Worm (Caenorhabditis elegans) whole organism, late embryonic: ENCODE measurements around the gene T19D12.10.

Source experiments
- C08G9.2 ChIP-seq: sonication (generic microtip); optimal IDR thresholded peaks from 2 replicates; lab custom pipeline; 2016; ENCODE audit warnings: mild to moderate bottlenecking, missing genetic modification characterization, moderate library complexity, missing compliant biosample characterization
- C38D4.7 ChIP-seq: fragments of 200-800 bp; sonication (Bioruptor generic); optimal IDR thresholded peaks from 2 replicates; lab custom pipeline; 2018; ENCODE audit warnings: mild to moderate bottlenecking, missing genetic modification characterization, moderate library complexity, missing compliant biosample characterization
- F13H6.1 ChIP-seq: sonication (generic microtip); optimal IDR thresholded peaks from 2 replicates; lab custom pipeline; 2016; ENCODE audit warnings: missing genetic modification characterization, missing compliant biosample characterization
- K02D7.2 ChIP-seq: sonication (generic microtip); optimal IDR thresholded peaks from 2 replicates; lab custom pipeline; 2017; ENCODE audit warnings: mild to moderate bottlenecking, missing genetic modification characterization, missing compliant biosample characterization
- K09A11.1 ChIP-seq: sonication (generic microtip); optimal IDR thresholded peaks from 2 replicates; lab custom pipeline; 2017; ENCODE audit warnings: antibody characterized with exemption, mild to moderate bottlenecking, missing genetic modification characterization, missing compliant biosample characterization; ENCODE audit not compliant: insufficient read depth
- ahr-1 ChIP-seq: sonication (generic microtip); optimal IDR thresholded peaks from 2 replicates; lab custom pipeline; 2016; ENCODE audit warnings: missing genetic modification characterization, missing compliant biosample characterization
- ama-1 ChIP-seq: fragments of 150-350 bp; optimal IDR thresholded peaks from 2 replicates; lab custom pipeline; 2014
- ceh-14 ChIP-seq: sonication (generic microtip); optimal IDR thresholded peaks from 2 replicates; lab custom pipeline; 2016; ENCODE audit warnings: missing genotype, missing genetic modification characterization, missing compliant biosample characterization
- ceh-19 ChIP-seq: fragments of 200-800 bp; sonication (Bioruptor generic); optimal IDR thresholded peaks from 2 replicates; lab custom pipeline; 2018; ENCODE audit warnings: mild to moderate bottlenecking, missing genetic modification characterization, missing compliant biosample characterization
- ceh-34 ChIP-seq: sonication (generic microtip); optimal IDR thresholded peaks from 2 replicates; lab custom pipeline; 2016; ENCODE audit warnings: mild to moderate bottlenecking, missing genetic modification characterization, missing compliant biosample characterization
- ceh-6 ChIP-seq: fragments of 200-800 bp; sonication (Bioruptor generic); optimal IDR thresholded peaks from 2 replicates; lab custom pipeline; 2018; ENCODE audit warnings: mild to moderate bottlenecking, missing genetic modification characterization, missing compliant biosample characterization
- ceh-9 ChIP-seq: sonication (generic microtip); optimal IDR thresholded peaks from 2 replicates; lab custom pipeline; 2016; ENCODE audit warnings: mild to moderate bottlenecking, missing genetic modification characterization, inconsistent platforms, missing compliant biosample characterization
- che-1 ChIP-seq: sonication (generic microtip); optimal IDR thresholded peaks from 2 replicates; lab custom pipeline; 2016; ENCODE audit warnings: mild to moderate bottlenecking, missing genetic modification characterization, missing compliant biosample characterization
- elt-4 ChIP-seq: sonication (generic microtip); optimal IDR thresholded peaks from 2 replicates; lab custom pipeline; 2016; ENCODE audit warnings: missing genetic modification characterization, missing compliant biosample characterization
- ets-4 ChIP-seq: sonication (generic microtip); optimal IDR thresholded peaks from 2 replicates; lab custom pipeline; 2016; ENCODE audit warnings: missing genetic modification characterization, missing compliant biosample characterization
- fax-1 ChIP-seq: sonication (generic microtip); optimal IDR thresholded peaks from 2 replicates; lab custom pipeline; 2016; ENCODE audit warnings: missing genotype, missing genetic modification characterization, missing compliant biosample characterization
- fkh-6 ChIP-seq: sonication (generic microtip); optimal IDR thresholded peaks from 2 replicates; lab custom pipeline; 2016; ENCODE audit warnings: missing genetic modification characterization, missing compliant biosample characterization
- hlh-13 ChIP-seq: fragments of 200-800 bp; sonication (Bioruptor generic); optimal IDR thresholded peaks from 2 replicates; lab custom pipeline; 2018; ENCODE audit warnings: mild to moderate bottlenecking, missing genetic modification characterization, missing compliant biosample characterization
- hlh-15 ChIP-seq: sonication (generic microtip); optimal IDR thresholded peaks from 2 replicates; lab custom pipeline; 2016; ENCODE audit warnings: missing genetic modification characterization, missing compliant biosample characterization
- hlh-30 ChIP-seq: sonication (generic microtip); optimal IDR thresholded peaks from 2 replicates; lab custom pipeline; 2017; ENCODE audit warnings: antibody characterized with exemption, missing genetic modification characterization, missing compliant biosample characterization; ENCODE audit not compliant: insufficient read depth
- hlh-6 ChIP-seq: sonication (generic microtip); optimal IDR thresholded peaks from 2 replicates; lab custom pipeline; 2016; ENCODE audit warnings: missing genotype, missing genetic modification characterization, missing compliant biosample characterization
- hlh-8 ChIP-seq: sonication (generic microtip); optimal IDR thresholded peaks from 2 replicates; lab custom pipeline; 2016; ENCODE audit warnings: missing genotype, missing genetic modification characterization, missing compliant biosample characterization
- lin-11 ChIP-seq: fragments of 200-800 bp; sonication (Bioruptor generic); optimal IDR thresholded peaks from 2 replicates; lab custom pipeline; 2018; ENCODE audit warnings: mild to moderate bottlenecking, missing genetic modification characterization, missing compliant biosample characterization
- nfya-1 ChIP-seq: sonication (generic microtip); optimal IDR thresholded peaks from 2 replicates; lab custom pipeline; 2017; ENCODE audit warnings: missing genetic modification characterization, mild to moderate bottlenecking, missing compliant biosample characterization, antibody characterized with exemption, moderate library complexity
- nhr-11 ChIP-seq: fragments of 150-350 bp; optimal IDR thresholded peaks from 2 replicates; lab custom pipeline; 2014; ENCODE audit warnings: missing biosample characterization, missing genetic modification characterization
- odd-2 ChIP-seq: sonication (generic microtip); optimal IDR thresholded peaks from 2 replicates; lab custom pipeline; 2017; ENCODE audit warnings: antibody characterized with exemption, mild to moderate bottlenecking, missing genetic modification characterization, missing compliant biosample characterization
- pat-9 ChIP-seq: fragments of 200-800 bp; sonication (Bioruptor generic); optimal IDR thresholded peaks from 2 replicates; lab custom pipeline; 2018; ENCODE audit warnings: mild to moderate bottlenecking, missing genetic modification characterization, moderate library complexity, missing compliant biosample characterization
- pax-1 ChIP-seq: fragments of 150-350 bp; optimal IDR thresholded peaks from 2 replicates; lab custom pipeline; 2014; ENCODE audit warnings: missing biosample characterization, missing genetic modification characterization
- pha-2 ChIP-seq: sonication (generic microtip); optimal IDR thresholded peaks from 2 replicates; lab custom pipeline; 2017; ENCODE audit warnings: mild to moderate bottlenecking, missing genetic modification characterization, missing compliant biosample characterization
- pha-4 ChIP-seq: fragments of 150-350 bp; optimal IDR thresholded peaks from 2 replicates; lab custom pipeline; 2018; ENCODE audit warnings: missing biosample characterization, missing genetic modification reagents, missing genetic modification characterization
- ref-2 ChIP-seq: sonication (generic microtip); optimal IDR thresholded peaks from 2 replicates; lab custom pipeline; 2016; ENCODE audit warnings: missing genetic modification characterization, missing compliant biosample characterization
- rnt-1 ChIP-seq: sonication (generic microtip); optimal IDR thresholded peaks from 2 replicates; lab custom pipeline; 2016; ENCODE audit warnings: missing genetic modification characterization, missing compliant biosample characterization
- sox-4 ChIP-seq: sonication (generic microtip); optimal IDR thresholded peaks from 2 replicates; lab custom pipeline; 2017; ENCODE audit warnings: mild to moderate bottlenecking, missing genetic modification characterization, inconsistent platforms, missing compliant biosample characterization
- syd-9 ChIP-seq: sonication (generic microtip); optimal IDR thresholded peaks from 2 replicates; lab custom pipeline; 2016; ENCODE audit warnings: mild to moderate bottlenecking, missing genetic modification characterization, moderate library complexity, missing compliant biosample characterization
- tbx-7 ChIP-seq: sonication (generic microtip); optimal IDR thresholded peaks from 2 replicates; lab custom pipeline; 2016; ENCODE audit warnings: missing genotype, missing genetic modification characterization, missing compliant biosample characterization
- ttx-3 ChIP-seq: sonication (generic microtip); optimal IDR thresholded peaks from 2 replicates; lab custom pipeline; 2016; ENCODE audit warnings: missing genetic modification reagents, missing genetic modification characterization, missing compliant biosample characterization
- unc-86 ChIP-seq: sonication (generic microtip); optimal IDR thresholded peaks from 2 replicates; lab custom pipeline; 2016; ENCODE audit warnings: missing genetic modification characterization, missing compliant biosample characterization
- zip-5 ChIP-seq: sonication (generic microtip); optimal IDR thresholded peaks from 2 replicates; lab custom pipeline; 2016; ENCODE audit warnings: missing genetic modification characterization, missing compliant biosample characterization
- ztf-16 ChIP-seq: sonication (generic microtip); optimal IDR thresholded peaks from 2 replicates; lab custom pipeline; 2017; ENCODE audit warnings: missing genetic modification characterization, missing compliant biosample characterization

T19D12.10 gene

ce11 chrII:6636136-6636535, 22.5 kb downstream of the T19D12.10 start, which contains the start of gene T19D12.5:
T19D12.5 (minus strand) TSS chrII:6636236.
- no peak for TF ChIP-seq ahr-1 (tag; lab: Kevin White, UChicago)
- no peak for TF ChIP-seq lin-11 (tag; lab: Kevin White, UChicago)
- TF ChIP-seq hlh-6 (tag; lab: Kevin White, UChicago) = no peak
- no peak for TF ChIP-seq zip-5 (tag; lab: Kevin White, UChicago)
- TF ChIP-seq pax-1 (tag; lab: Kevin White, UChicago) = no peak
- TF ChIP-seq nhr-11 (tag; lab: Kevin White, UChicago) = no peak
- TF ChIP-seq sox-4 (tag; lab: Kevin White, UChicago) = no peak
- TF ChIP-seq K02D7.2 (tag; lab: Kevin White, UChicago) = no peak
- TF ChIP-seq unc-86 (tag; lab: Kevin White, UChicago) = no peak
- TF ChIP-seq C38D4.7 (GFP tag; lab: Kevin White, UChicago) = no peak
- TF ChIP-seq pat-9 (tag; lab: Kevin White, UChicago) = no peak
- TF ChIP-seq fax-1 (tag; lab: Kevin White, UChicago) = no peak
- TF ChIP-seq ref-2 (tag; lab: Kevin White, UChicago) = no peak
- TF ChIP-seq che-1 (tag; lab: Kevin White, UChicago) = no peak
- no peak for TF ChIP-seq hlh-30 (tag; lab: Kevin White, UChicago)
- no peak for TF ChIP-seq K09A11.1 (tag; lab: Kevin White, UChicago)
- no peak for TF ChIP-seq syd-9
- TF ChIP-seq ceh-19 = no peak
- no peak for TF ChIP-seq F13H6.1

DNA sequence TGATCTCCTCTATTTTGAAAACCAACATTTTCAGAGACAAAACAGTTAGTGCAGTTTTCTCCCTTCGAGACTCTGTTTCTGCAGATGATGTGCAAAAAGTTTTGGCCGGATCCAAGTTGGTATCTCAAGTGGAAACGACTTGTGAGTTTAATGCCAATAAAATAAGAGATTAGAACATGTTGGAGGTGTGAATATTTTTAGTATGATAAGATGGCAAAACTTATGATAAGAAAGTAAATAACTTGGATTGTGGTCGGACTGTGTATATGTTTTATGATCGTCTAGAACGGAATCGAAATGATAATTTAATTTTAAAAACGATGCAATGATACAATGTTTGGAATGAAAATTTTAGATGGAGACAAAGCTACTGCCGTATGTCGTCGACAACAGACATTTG, 26.7 kb downstream of the T19D12.10 start:
- TF ChIP-seq ceh-34 (no peak), hlh-8 (tag; lab: Kevin White, UChicago) (no peak), C08G9.2 (tag; lab: Kevin White, UChicago) (no peak), pha-2 (tag; lab: Kevin White, UChicago) (no peak), hlh-15 (tag; lab: Kevin White, UChicago) (no peak), ceh-6 (GFP tag; lab: Kevin White, UChicago) (no peak), hlh-13 (GFP tag; lab: Kevin White, UChicago) (no peak), ref-2 (tag; lab: Kevin White, UChicago) (no peak), pha-4 (tag; lab: Kevin White, UChicago) (no peak), syd-9 (no peak)

- TF ChIP-seq tbx-7 (tag; lab: Kevin White, UChicago) (no peak), pha-2 (tag; lab: Kevin White, UChicago) (no peak), ceh-6 (GFP tag; lab: Kevin White, UChicago) (no peak), fkh-6 (tag; lab: Kevin White, UChicago) (no peak), ceh-14 (tag; lab: Kevin White, UChicago) (no peak), ets-4 (tag; lab: Kevin White, UChicago) (no peak), syd-9 (no peak)
Measured at ce11 chrII:6630811-6631210, 27.9 kb downstream of the T19D12.10 start, which contains the start of gene T19D12.4. T19D12.4 (plus strand) TSS chrII:6631105.

DNA sequence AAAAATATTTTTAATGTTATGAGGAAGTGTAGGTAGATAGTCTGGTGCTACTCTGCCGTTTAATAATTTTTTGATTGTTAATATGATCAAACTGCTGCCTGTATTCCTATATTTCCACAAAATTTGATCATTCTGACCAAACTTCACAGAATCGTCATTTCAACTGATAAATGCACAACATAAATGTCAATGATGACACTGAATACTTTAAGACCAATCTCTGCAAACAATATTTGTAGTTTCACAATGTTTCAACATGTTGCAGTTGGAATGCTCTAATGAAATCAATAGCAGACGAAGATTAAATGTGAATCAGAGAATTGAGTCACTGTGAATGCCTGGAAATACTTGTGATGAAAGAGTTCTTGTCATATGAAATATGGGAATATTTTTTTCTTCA, 28.9 kb downstream of the T19D12.10 start:
- no peak for TF ChIP-seq ceh-6 (GFP tag; lab: Kevin White, UChicago)
- TF ChIP-seq ama-1 = no peak
- TF ChIP-seq elt-4 (tag; lab: Kevin White, UChicago) = no peak
- TF ChIP-seq ztf-16 = no peak
- no peak for TF ChIP-seq rnt-1
- no peak for TF ChIP-seq nfya-1
- no peak for TF ChIP-seq ceh-9
- no peak for TF ChIP-seq ttx-3
- TF ChIP-seq odd-2 = no peak
